Worm (Caenorhabditis elegans): ENCODE data around the gene D2062.5.
"Not testable (repeated sequence)": the region's sequence is repeated elsewhere in the genome, so short reads cannot be mapped to it uniquely, and the experiment has no call there.

DNA sequence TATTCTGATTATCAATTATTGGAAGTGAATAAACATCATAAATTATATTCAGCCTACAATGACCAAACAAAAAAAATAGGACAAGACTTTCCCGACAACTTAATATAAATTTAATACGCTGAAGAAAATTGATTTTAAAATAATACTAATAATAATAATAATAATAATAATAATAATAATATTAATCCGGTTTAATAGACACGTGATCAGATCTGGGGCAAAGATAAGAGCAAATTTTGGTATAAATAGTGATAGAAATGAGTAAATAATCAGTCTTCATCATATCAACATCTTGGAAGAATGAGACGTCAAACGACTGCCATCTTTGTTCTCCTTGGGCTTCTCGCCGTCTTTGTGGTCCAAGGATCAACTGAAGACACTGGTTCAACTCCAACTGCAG lies 3.4 kb upstream of the D2062.5 start, which contains the start of gene msrp-6:
- TF ChIP-seq efl-1 (GFP tag; optimal IDR thresholded peaks at IDR 0.05); sdz-38 (tag; optimal IDR thresholded peaks at IDR 0.05): not testable (repeated sequence)
